Worm (Caenorhabditis elegans) whole organism, young adult: Measurements from ENCODE around the gene Y50D7A.1.
A peak's percentile ranks its signal among the peaks of the same experiment; 100 is the strongest.

Experiments used
- C06A6.2 ChIP-seq: fragments of 200-800 bp; sonication (Bioruptor generic); conservative IDR thresholded peaks from 2 replicates; pipeline ENCODE4 v1.3.6; 2022; ENCODE audit warnings: missing genetic modification characterization, missing compliant biosample characterization
- C17E4.6 ChIP-seq: fragments of 200-800 bp; sonication (Bioruptor generic); IDR thresholded peaks from 2 replicates; pipeline ENCODE4 v1.3.6; 2022; ENCODE audit warnings: missing genetic modification reagents, missing genetic modification characterization, missing compliant biosample characterization
- D2030.7 ChIP-seq: fragments of 200-800 bp; sonication (Bioruptor generic); IDR thresholded peaks from 2 replicates; pipeline ENCODE4 v1.3.6; 2022; ENCODE audit warnings: missing genetic modification reagents, missing genetic modification characterization, missing compliant biosample characterization
- F10E7.11 ChIP-seq: sonication (generic microtip); optimal IDR thresholded peaks from 2 replicates; lab custom pipeline; 2017; ENCODE audit warnings: mild to moderate bottlenecking, missing genetic modification characterization, moderate library complexity, missing compliant biosample characterization
- F22D6.2 ChIP-seq: sonication (generic microtip); optimal IDR thresholded peaks from 2 replicates; lab custom pipeline; 2016; ENCODE audit warnings: mild to moderate bottlenecking, missing genetic modification characterization, missing compliant biosample characterization
- F33H1.4 ChIP-seq: fragments of 200-800 bp; sonication (Bioruptor generic); IDR thresholded peaks from 2 replicates; pipeline ENCODE4 v1.3.6; 2022; ENCODE audit warnings: missing genetic modification reagents, missing genetic modification characterization, missing compliant biosample characterization
- F57C9.4 ChIP-seq: sonication (generic microtip); optimal IDR thresholded peaks from 2 replicates; lab custom pipeline; 2017; ENCODE audit warnings: mild to moderate bottlenecking, missing genetic modification characterization, missing compliant biosample characterization
- K12H6.12 ChIP-seq: fragments of 200-800 bp; sonication (Bioruptor generic); optimal IDR thresholded peaks from 2 replicates; lab custom pipeline; 2018; ENCODE audit warnings: mild to moderate bottlenecking, missing genetic modification characterization, missing compliant biosample characterization
- aptf-2 ChIP-seq: fragments of 200-800 bp; sonication (Bioruptor generic); conservative IDR thresholded peaks from 2 replicates; pipeline ENCODE4 v1.3.6; 2022; ENCODE audit warnings: missing genetic modification reagents, missing genetic modification characterization, missing compliant biosample characterization
- attf-5 ChIP-seq: fragments of 200-800 bp; sonication (Bioruptor generic); optimal IDR thresholded peaks from 2 replicates; lab custom pipeline; 2018; ENCODE audit warnings: mild to moderate bottlenecking, missing genetic modification characterization, missing compliant biosample characterization
- bed-2 ChIP-seq: fragments of 200-800 bp; sonication (Bioruptor generic); IDR thresholded peaks from 2 replicates; pipeline ENCODE4 v1.3.6; 2022; ENCODE audit warnings: missing genetic modification reagents, missing genetic modification characterization, missing compliant biosample characterization
- ceh-27 ChIP-seq: fragments of 200-800 bp; sonication (Bioruptor generic); optimal IDR thresholded peaks from 2 replicates; lab custom pipeline; 2018; ENCODE audit warnings: mild to moderate bottlenecking, missing genetic modification characterization, moderate library complexity, missing compliant biosample characterization
- die-1 ChIP-seq: sonication (generic microtip); optimal IDR thresholded peaks from 2 replicates; lab custom pipeline; 2016; ENCODE audit warnings: missing genotype, mild to moderate bottlenecking, missing genetic modification characterization, missing compliant biosample characterization
- dox-1 ChIP-seq: fragments of 200-800 bp; sonication (Bioruptor generic); IDR thresholded peaks from 2 replicates; pipeline ENCODE4 v1.3.6; 2022; ENCODE audit warnings: missing genetic modification reagents, missing genetic modification characterization, missing compliant biosample characterization
- dpl-1 ChIP-seq: fragments of 150-350 bp; optimal IDR thresholded peaks from 2 replicates; lab custom pipeline; 2014; ENCODE audit warnings: missing biosample characterization, missing genetic modification reagents, missing genetic modification characterization
- egl-18 ChIP-seq: fragments of 200-800 bp; sonication (Bioruptor generic); IDR thresholded peaks from 2 replicates; pipeline ENCODE4 v1.3.6; 2022; ENCODE audit warnings: missing genetic modification reagents, missing genetic modification characterization, missing compliant biosample characterization
- egl-44 ChIP-seq: fragments of 200-800 bp; sonication (Bioruptor generic); IDR thresholded peaks from 2 replicates; pipeline ENCODE4 v1.3.6; 2022; ENCODE audit warnings: missing genetic modification reagents, missing genetic modification characterization, missing compliant biosample characterization
- egrh-3 ChIP-seq: fragments of 200-800 bp; sonication (Bioruptor generic); IDR thresholded peaks from 2 replicates; pipeline ENCODE4 v1.3.6; 2022; ENCODE audit warnings: missing genetic modification reagents, missing genetic modification characterization, missing compliant biosample characterization
- ekl-4 ChIP-seq: fragments of 200-800 bp; sonication (Bioruptor generic); IDR thresholded peaks from 2 replicates; pipeline ENCODE4 v1.3.6; 2022; ENCODE audit warnings: missing genetic modification reagents, missing genetic modification characterization, missing compliant biosample characterization
- gei-17 ChIP-seq: fragments of 200-800 bp; sonication (Bioruptor generic); optimal IDR thresholded peaks from 2 replicates; lab custom pipeline; 2018; ENCODE audit warnings: mild to moderate bottlenecking, missing genetic modification characterization, missing compliant biosample characterization
- hmg-1.2 ChIP-seq: fragments of 200-800 bp; sonication (Bioruptor generic); IDR thresholded peaks from 2 replicates; pipeline ENCODE4 v1.3.6; 2022; ENCODE audit warnings: missing genetic modification reagents, missing genetic modification characterization, missing compliant biosample characterization
- hmg-20 ChIP-seq: fragments of 200-800 bp; sonication (Bioruptor generic); IDR thresholded peaks from 2 replicates; pipeline ENCODE4 v1.3.6; 2022; ENCODE audit warnings: missing genetic modification reagents, missing genetic modification characterization, missing compliant biosample characterization
- hsf-1 ChIP-seq: fragments of 200-800 bp; sonication (Bioruptor generic); IDR thresholded peaks from 2 replicates; pipeline ENCODE4 v1.3.6; 2022; ENCODE audit warnings: missing genetic modification reagents, missing genetic modification characterization, missing compliant biosample characterization
- lag-1 ChIP-seq: fragments of 200-800 bp; sonication (Bioruptor generic); IDR thresholded peaks from 2 replicates; pipeline ENCODE4 v1.3.6; 2022; ENCODE audit warnings: missing genetic modification reagents, missing genetic modification characterization, missing compliant biosample characterization
- lsl-1 ChIP-seq: fragments of 200-800 bp; sonication (Bioruptor generic); optimal IDR thresholded peaks from 2 replicates; lab custom pipeline; 2018; ENCODE audit warnings: mild to moderate bottlenecking, missing genetic modification characterization, moderate library complexity, missing compliant biosample characterization
- madf-6 ChIP-seq: fragments of 200-800 bp; sonication (Bioruptor generic); IDR thresholded peaks from 2 replicates; pipeline ENCODE4 v1.3.6; 2022; ENCODE audit warnings: missing genetic modification reagents, missing genetic modification characterization, missing compliant biosample characterization
- mcd-1 ChIP-seq: fragments of 200-800 bp; sonication (Bioruptor generic); IDR thresholded peaks from 2 replicates; pipeline ENCODE4 v1.3.6; 2022; ENCODE audit warnings: missing genetic modification reagents, missing genetic modification characterization, missing compliant biosample characterization
- mes-4 ChIP-seq: sonication (generic microtip); optimal IDR thresholded peaks from 2 replicates; lab custom pipeline; 2016; ENCODE audit warnings: missing genotype, missing genetic modification characterization, missing compliant biosample characterization
- mxl-1 ChIP-seq: sonication (generic microtip); optimal IDR thresholded peaks from 2 replicates; lab custom pipeline; 2016; ENCODE audit warnings: missing genetic modification characterization, missing compliant biosample characterization
- nfya-2 ChIP-seq: fragments of 200-800 bp; sonication (Bioruptor generic); IDR thresholded peaks from 2 replicates; pipeline ENCODE4 v1.3.6; 2022; ENCODE audit warnings: missing genetic modification reagents, missing genetic modification characterization, missing compliant biosample characterization
- nfyb-1 ChIP-seq: fragments of 200-800 bp; sonication (Bioruptor generic); IDR thresholded peaks from 2 replicates; pipeline ENCODE4 v1.3.6; 2022; ENCODE audit warnings: missing genetic modification reagents, missing genetic modification characterization, missing compliant biosample characterization
- nhr-179 ChIP-seq: sonication (generic microtip); optimal IDR thresholded peaks from 2 replicates; lab custom pipeline; 2016; ENCODE audit warnings: mild to moderate bottlenecking, missing genetic modification characterization, missing compliant biosample characterization
- nhr-27 ChIP-seq: fragments of 200-800 bp; sonication (Bioruptor generic); optimal IDR thresholded peaks from 2 replicates; lab custom pipeline; 2018; ENCODE audit warnings: mild to moderate bottlenecking, missing genetic modification characterization, moderate library complexity, missing compliant biosample characterization
- rcor-1 ChIP-seq: fragments of 200-800 bp; sonication (Bioruptor generic); IDR thresholded peaks from 2 replicates; pipeline ENCODE4 v1.3.6; 2022; ENCODE audit warnings: missing genetic modification reagents, missing genetic modification characterization, missing compliant biosample characterization
- snpc-1.1 ChIP-seq: sonication (generic microtip); optimal IDR thresholded peaks from 2 replicates; lab custom pipeline; 2017; ENCODE audit warnings: missing genetic modification characterization, mild to moderate bottlenecking, missing compliant biosample characterization, antibody characterized with exemption, moderate library complexity, missing genotype, missing genetic modification reagents; ENCODE audit not compliant: insufficient read depth
- tbp1 ChIP-seq: fragments of 200-800 bp; sonication (Bioruptor generic); optimal IDR thresholded peaks from 2 replicates; lab custom pipeline; 2018; ENCODE audit warnings: mild to moderate bottlenecking, missing genetic modification characterization, missing compliant biosample characterization
- unc-130 ChIP-seq: sonication (generic microtip); optimal IDR thresholded peaks from 2 replicates; lab custom pipeline; 2016; ENCODE audit warnings: missing genetic modification reagents, missing genetic modification characterization, missing compliant biosample characterization
- zfh-2 ChIP-seq: fragments of 200-800 bp; sonication (Bioruptor generic); conservative IDR thresholded peaks from 2 replicates; pipeline ENCODE4 v1.3.6; 2022; ENCODE audit warnings: missing genetic modification reagents, missing genetic modification characterization, missing compliant biosample characterization
- zim-3 ChIP-seq: sonication (generic microtip); optimal IDR thresholded peaks from 2 replicates; lab custom pipeline; 2017; ENCODE audit warnings: mild to moderate bottlenecking, missing genetic modification characterization, moderate library complexity, missing compliant biosample characterization
- ztf-18 ChIP-seq: sonication (generic microtip); optimal IDR thresholded peaks from 2 replicates; lab custom pipeline; 2016; ENCODE audit warnings: missing genotype, mild to moderate bottlenecking, missing genetic modification characterization, missing compliant biosample characterization
- ztf-25 ChIP-seq: fragments of 200-800 bp; sonication (Bioruptor generic); IDR thresholded peaks from 2 replicates; pipeline ENCODE4 v1.3.6; 2022; ENCODE audit warnings: missing genetic modification reagents, missing genetic modification characterization, missing compliant biosample characterization

Y50D7A.1 gene

DNA sequence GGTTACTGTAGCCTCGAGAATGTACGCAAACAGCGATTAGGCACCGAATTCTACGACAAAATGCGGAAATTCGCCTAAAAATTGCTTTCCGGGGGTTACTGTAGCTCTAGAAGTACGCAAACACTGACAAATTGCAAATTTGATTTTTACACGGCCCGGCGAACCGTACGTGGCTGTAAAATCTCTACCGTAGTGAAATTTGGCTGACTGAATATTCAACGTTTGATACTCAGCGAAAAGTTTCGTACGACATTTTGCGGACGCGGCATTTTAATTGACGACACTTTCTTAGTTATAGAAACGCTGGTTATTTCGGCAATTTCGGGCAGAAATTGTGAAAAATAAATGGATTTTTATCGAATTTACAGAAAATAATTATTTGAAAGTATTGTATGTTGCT lies 22.9 kb upstream of the Y50D7A.1 start:
- peak; percentile 29; the same call in 1 of the 2 replicates for TF ChIP-seq F33H1.4 (GFP tag; lab: Robert Waterston, UW)
- TF ChIP-seq mcd-1 (GFP tag; lab: Robert Waterston, UW) = peak; percentile 62
- TF ChIP-seq madf-6 = peak; percentile 25; the same call in 1 of the 2 replicates
- peak; percentile 82 for TF ChIP-seq hmg-1.2
- TF ChIP-seq nfyb-1 (GFP tag; lab: Robert Waterston, UW) = 0 out of 2 replicates have a peak, but pooled peaks have one; percentile 33
- TF ChIP-seq D2030.7 (GFP tag; lab: Robert Waterston, UW) = 0 out of 2 replicates have a peak, but pooled peaks have one; percentile 28
- peak; percentile 33 for TF ChIP-seq lsl-1 (GFP tag; lab: Kevin White, UChicago)
- TF ChIP-seq dox-1 = 0 out of 2 replicates have a peak, but pooled peaks have one; percentile 25
- TF ChIP-seq, all 124 proteins: peak for 8; not testable (repeated sequence) for 116

DNA sequence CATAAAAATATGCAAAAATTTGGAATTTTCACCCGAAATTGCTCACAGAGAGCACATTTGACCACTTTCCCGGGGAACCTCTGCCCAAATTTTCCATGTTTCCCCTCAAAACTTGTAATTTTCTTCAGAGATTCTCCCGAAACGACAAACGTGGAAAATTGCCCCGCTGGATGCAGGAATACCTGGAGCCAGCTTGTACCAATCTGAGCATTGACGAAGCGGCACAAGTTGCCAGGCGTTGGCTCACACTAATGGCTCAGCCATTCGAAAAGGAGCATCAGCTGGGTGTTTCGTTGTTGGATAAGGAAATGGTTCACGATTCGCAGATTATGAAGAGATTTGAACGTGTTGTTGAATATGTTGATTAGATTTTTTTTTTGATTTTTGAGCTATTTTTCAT lies 9.9 kb upstream of the Y50D7A.1 start:
- no peak for TF ChIP-seq ztf-18 (tag; lab: Kevin White, UChicago)
- TF ChIP-seq egl-44 = no peak
- TF ChIP-seq nfya-2 = no peak
- no peak for TF ChIP-seq die-1 (tag; lab: Kevin White, UChicago)
- no peak for TF ChIP-seq F33H1.4 (GFP tag; lab: Robert Waterston, UW)
- TF ChIP-seq K12H6.12 = no peak
- TF ChIP-seq nhr-179 = no peak
- no peak for TF ChIP-seq rcor-1 (GFP tag; lab: Robert Waterston, UW)
- no peak for TF ChIP-seq C06A6.2 (GFP tag; lab: Robert Waterston, UW)
- no peak for TF ChIP-seq zfh-2 (GFP tag; lab: Robert Waterston, UW)
- no peak for TF ChIP-seq bed-2
- no peak for TF ChIP-seq attf-5 (GFP tag; lab: Kevin White, UChicago)
- no peak for TF ChIP-seq ceh-27
- TF ChIP-seq lag-1 (GFP tag; lab: Robert Waterston, UW) = no peak
- TF ChIP-seq nhr-27 (tag; lab: Kevin White, UChicago) = no peak
- TF ChIP-seq F22D6.2 (tag; lab: Kevin White, UChicago) = no peak
- TF ChIP-seq snpc-1.1 = no peak

DNA sequence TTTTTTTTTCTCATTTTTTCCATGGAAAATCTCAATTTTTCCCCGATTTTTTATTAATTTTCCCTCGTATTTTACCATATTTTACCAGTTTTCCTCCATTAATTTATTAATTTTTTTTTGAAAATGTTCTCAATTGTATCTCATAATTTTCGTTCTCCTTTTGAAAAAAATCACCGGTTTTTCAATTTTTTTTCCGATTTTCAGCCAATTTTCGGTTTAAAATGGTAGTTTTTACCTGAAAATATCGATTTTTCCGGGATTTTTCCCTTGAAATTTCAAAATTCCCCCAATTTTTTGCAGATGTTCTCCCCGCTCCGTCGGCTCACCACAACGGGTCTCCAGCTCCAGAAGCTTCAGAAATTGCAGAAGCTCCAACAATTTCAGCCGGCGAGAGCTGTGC lies 8.6 kb upstream of the Y50D7A.1 start, which contains the start of gene taco-1:
Gene taco-1, plus strand, starts transcription at position 301 of the 400 bp plus-strand sequence.
- TF ChIP-seq hmg-20 (no peak), ztf-25 (no peak), mxl-1 (tag; lab: Kevin White, UChicago) (no peak), ekl-4 (GFP tag; lab: Robert Waterston, UW) (no peak), unc-130 (GFP tag; lab: Kevin White, UChicago) (no peak), egrh-3 (GFP tag; lab: Robert Waterston, UW) (no peak), aptf-2 (GFP tag; lab: Robert Waterston, UW) (no peak), mes-4 (tag; lab: Kevin White, UChicago) (no peak), gei-17 (GFP tag; lab: Kevin White, UChicago) (no peak), dpl-1 (GFP tag; lab: Kevin White, UChicago) (no peak), F57C9.4 (tag; lab: Kevin White, UChicago) (no peak), die-1 (tag; lab: Kevin White, UChicago) (no peak), egl-18 (GFP tag; lab: Robert Waterston, UW) (no peak), hsf-1 (GFP tag; lab: Robert Waterston, UW) (no peak), F10E7.11 (no peak), hmg-1.2 (no peak), zim-3 (tag; lab: Kevin White, UChicago) (no peak), tbp1 (GFP tag; lab: Kevin White, UChicago) (no peak), bed-2 (no peak), C17E4.6 (no peak)
